Worm (Caenorhabditis elegans) whole organism, L3 larva: ENCODE results near the gene tbb-2.

Source experiments
- R02D3.7 ChIP-seq: fragments of 150-350 bp; optimal IDR thresholded peaks from 2 replicates; lab custom pipeline; 2014; ENCODE audit warnings: missing biosample characterization, missing genetic modification characterization
- ZK546.5 ChIP-seq: sonication (generic microtip); optimal IDR thresholded peaks from 2 replicates; lab custom pipeline; 2017; ENCODE audit warnings: missing biosample characterization, missing genetic modification characterization
- aly-2 ChIP-seq: fragments of 150-350 bp; optimal IDR thresholded peaks from 2 replicates; lab custom pipeline; 2014; ENCODE audit warnings: missing biosample characterization, missing genetic modification characterization
- ama-1 ChIP-seq: fragments of 150-350 bp; optimal IDR thresholded peaks from 2 replicates; lab custom pipeline; 2018
- ceh-16 ChIP-seq: sonication (generic microtip); optimal IDR thresholded peaks from 2 replicates; lab custom pipeline; 2017; ENCODE audit warnings: missing biosample characterization, missing genetic modification characterization
- ceh-28 ChIP-seq: fragments of 150-350 bp; optimal IDR thresholded peaks from 2 replicates; lab custom pipeline; 2014; ENCODE audit warnings: missing biosample characterization, missing genetic modification reagents, missing genetic modification characterization
- ceh-82 ChIP-seq: fragments of 150-350 bp; optimal IDR thresholded peaks from 2 replicates; lab custom pipeline; 2014; ENCODE audit warnings: missing biosample characterization, missing genetic modification characterization
- ceh-9 ChIP-seq: sonication (generic microtip); optimal IDR thresholded peaks from 2 replicates; lab custom pipeline; 2018; ENCODE audit warnings: missing biosample characterization, missing genetic modification characterization
- daf-12 ChIP-seq: fragments of 150-350 bp; optimal IDR thresholded peaks from 2 replicates; lab custom pipeline; 2014; ENCODE audit warnings: missing biosample characterization, missing genetic modification reagents, missing genetic modification characterization
- egl-27 ChIP-seq: sonication (generic microtip); optimal IDR thresholded peaks from 4 replicates; lab custom pipeline; 2017; ENCODE audit warnings: missing biosample characterization, missing genetic modification reagents, missing genetic modification characterization
- egl-5 ChIP-seq: fragments of 150-350 bp; optimal IDR thresholded peaks from 2 replicates; lab custom pipeline; 2017; ENCODE audit warnings: missing biosample characterization, missing genetic modification reagents, missing genetic modification characterization, inconsistent platforms
- elt-1 ChIP-seq: fragments of 150-350 bp; optimal IDR thresholded peaks from 2 replicates; lab custom pipeline; 2014; ENCODE audit warnings: missing biosample characterization, missing genetic modification characterization
- elt-2 ChIP-seq: sonication (generic microtip); optimal IDR thresholded peaks from 2 replicates; lab custom pipeline; 2016; ENCODE audit warnings: missing genetic modification reagents, mild to moderate bottlenecking, missing genetic modification characterization, missing compliant biosample characterization
- elt-3 ChIP-seq, 3 experiments: fragments of 150-350 bp in 1 of 3; sonication (generic microtip) in 2 of 3; optimal IDR thresholded peaks; 2 replicates in 2 of 3; 4 replicates in 1 of 3; lab custom pipeline; 2014 to 2017; ENCODE audit warnings: missing biosample characterization in 3 of 3, missing genetic modification characterization in 3 of 3
- eor-1 ChIP-seq, 2 experiments: fragments of 150-350 bp; optimal IDR thresholded peaks; 2 replicates each; lab custom pipeline; 2014 to 2018; ENCODE audit warnings: missing biosample characterization in 2 of 2, missing genetic modification characterization in 2 of 2
- fkh-10 ChIP-seq: sonication (generic microtip); optimal IDR thresholded peaks from 2 replicates; lab custom pipeline; 2017; ENCODE audit warnings: missing biosample characterization, missing genetic modification reagents, missing genetic modification characterization
- fkh-2 ChIP-seq: fragments of 150-350 bp; optimal IDR thresholded peaks from 2 replicates; lab custom pipeline; 2014; ENCODE audit warnings: missing biosample characterization, missing genetic modification reagents, missing genetic modification characterization
- fos-1 ChIP-seq: fragments of 150-350 bp; optimal IDR thresholded peaks from 2 replicates; lab custom pipeline; 2014; ENCODE audit warnings: missing biosample characterization, missing genetic modification characterization
- hmg-11 ChIP-seq: sonication (generic microtip); optimal IDR thresholded peaks from 2 replicates; lab custom pipeline; 2016; ENCODE audit warnings: missing genetic modification characterization, missing compliant biosample characterization
- jun-1 ChIP-seq: fragments of 150-350 bp; optimal IDR thresholded peaks from 2 replicates; lab custom pipeline; 2014; ENCODE audit warnings: missing biosample characterization, missing genetic modification reagents, missing genetic modification characterization
- lin-15B ChIP-seq: fragments of 150-350 bp; optimal IDR thresholded peaks from 2 replicates; lab custom pipeline; 2014; ENCODE audit warnings: missing biosample characterization, missing genetic modification characterization
- lin-39 ChIP-seq: fragments of 150-350 bp; optimal IDR thresholded peaks from 2 replicates; lab custom pipeline; 2018; ENCODE audit warnings: missing biosample characterization, missing genetic modification reagents, missing genetic modification characterization
- lsy-12 ChIP-seq: sonication (generic microtip); optimal IDR thresholded peaks from 2 replicates; lab custom pipeline; 2016; ENCODE audit warnings: mild to moderate bottlenecking, missing genetic modification characterization, missing compliant biosample characterization
- mdl-1 ChIP-seq: fragments of 150-350 bp; optimal IDR thresholded peaks from 2 replicates; lab custom pipeline; 2014; ENCODE audit warnings: missing biosample characterization, missing genetic modification characterization
- mml-1 ChIP-seq: fragments of 150-350 bp; sonication (generic microtip); optimal IDR thresholded peaks from 3 replicates; lab custom pipeline; 2014; ENCODE audit warnings: missing biosample characterization, missing genetic modification characterization
- nfya-1 ChIP-seq: sonication (generic microtip); optimal IDR thresholded peaks from 2 replicates; lab custom pipeline; 2017; ENCODE audit warnings: missing genetic modification characterization, mild to moderate bottlenecking, missing compliant biosample characterization, antibody characterized with exemption, moderate library complexity; ENCODE audit not compliant: insufficient read depth
- nhr-11 ChIP-seq: fragments of 150-350 bp; optimal IDR thresholded peaks from 2 replicates; lab custom pipeline; 2014; ENCODE audit warnings: missing biosample characterization, missing genetic modification characterization
- nhr-12 ChIP-seq: fragments of 150-350 bp; optimal IDR thresholded peaks from 2 replicates; lab custom pipeline; 2014; ENCODE audit warnings: missing biosample characterization, missing genetic modification characterization
- nhr-23 ChIP-seq: fragments of 150-350 bp; optimal IDR thresholded peaks from 2 replicates; lab custom pipeline; 2014; ENCODE audit warnings: missing biosample characterization, missing genetic modification reagents, missing genetic modification characterization
- nhr-237 ChIP-seq: fragments of 150-350 bp; optimal IDR thresholded peaks from 2 replicates; lab custom pipeline; 2014; ENCODE audit warnings: missing biosample characterization, missing genetic modification characterization
- nhr-25 ChIP-seq: sonication (generic microtip); optimal IDR thresholded peaks from 2 replicates; lab custom pipeline; 2017; ENCODE audit warnings: missing biosample characterization, missing genetic modification characterization
- nhr-28 ChIP-seq: fragments of 150-350 bp; optimal IDR thresholded peaks from 2 replicates; lab custom pipeline; 2014; ENCODE audit warnings: missing biosample characterization, missing genetic modification characterization
- nhr-43 ChIP-seq: sonication (generic microtip); optimal IDR thresholded peaks from 2 replicates; lab custom pipeline; 2016; ENCODE audit warnings: mild to moderate bottlenecking, missing genetic modification characterization, missing compliant biosample characterization; ENCODE audit not compliant: poor library complexity, severe bottlenecking
- nhr-67 ChIP-seq: fragments of 150-350 bp; optimal IDR thresholded peaks from 2 replicates; lab custom pipeline; 2014; ENCODE audit warnings: missing biosample characterization, missing genetic modification characterization
- nhr-76 ChIP-seq: fragments of 150-350 bp; sonication (generic microtip); optimal IDR thresholded peaks from 5 replicates; lab custom pipeline; 2014; ENCODE audit warnings: missing biosample characterization, missing genetic modification characterization
- nhr-77 ChIP-seq: fragments of 150-350 bp; optimal IDR thresholded peaks from 2 replicates; lab custom pipeline; 2014; ENCODE audit warnings: missing biosample characterization, missing genetic modification characterization
- pha-4 ChIP-seq: fragments of 150-350 bp; optimal IDR thresholded peaks from 2 replicates; lab custom pipeline; 2014; ENCODE audit warnings: missing biosample characterization, missing genetic modification reagents, missing genetic modification characterization
- pqm-1 ChIP-seq: fragments of 150-350 bp; optimal IDR thresholded peaks from 2 replicates; lab custom pipeline; 2017; ENCODE audit warnings: missing biosample characterization, missing genetic modification characterization, inconsistent platforms
- sea-2 ChIP-seq: fragments of 150-350 bp; sonication (generic microtip); optimal IDR thresholded peaks from 4 replicates; lab custom pipeline; 2014; ENCODE audit warnings: missing biosample characterization, missing genetic modification reagents, missing genetic modification characterization
- skn-1 ChIP-seq: fragments of 150-350 bp; optimal IDR thresholded peaks from 2 replicates; lab custom pipeline; 2014; ENCODE audit warnings: missing biosample characterization, missing genetic modification characterization
- snpc-4 ChIP-seq: fragments of 150-350 bp; optimal IDR thresholded peaks from 2 replicates; lab custom pipeline; 2014; ENCODE audit warnings: missing biosample characterization, missing genetic modification characterization
- tbx-2 ChIP-seq: sonication (generic microtip); optimal IDR thresholded peaks from 2 replicates; lab custom pipeline; 2016; ENCODE audit warnings: mild to moderate bottlenecking, missing genetic modification characterization, missing compliant biosample characterization
- unc-39 ChIP-seq: sonication (generic microtip); optimal IDR thresholded peaks from 4 replicates; lab custom pipeline; 2017; ENCODE audit warnings: missing biosample characterization, missing genetic modification characterization
- unc-62 ChIP-seq: fragments of 150-350 bp; sonication (generic microtip); optimal IDR thresholded peaks from 4 replicates; lab custom pipeline; 2014; ENCODE audit warnings: missing biosample characterization, missing genetic modification reagents, missing genetic modification characterization
- zag-1 ChIP-seq: fragments of 150-350 bp; optimal IDR thresholded peaks from 2 replicates; lab custom pipeline; 2014; ENCODE audit warnings: missing biosample characterization, missing genetic modification characterization
- ztf-11 ChIP-seq: fragments of 150-350 bp; optimal IDR thresholded peaks from 2 replicates; lab custom pipeline; 2014; ENCODE audit warnings: missing biosample characterization, missing genetic modification characterization
- ztf-4 ChIP-seq: fragments of 150-350 bp; optimal IDR thresholded peaks from 2 replicates; lab custom pipeline; 2014; ENCODE audit warnings: missing biosample characterization, missing genetic modification characterization

The tbb-2 gene

DNA sequence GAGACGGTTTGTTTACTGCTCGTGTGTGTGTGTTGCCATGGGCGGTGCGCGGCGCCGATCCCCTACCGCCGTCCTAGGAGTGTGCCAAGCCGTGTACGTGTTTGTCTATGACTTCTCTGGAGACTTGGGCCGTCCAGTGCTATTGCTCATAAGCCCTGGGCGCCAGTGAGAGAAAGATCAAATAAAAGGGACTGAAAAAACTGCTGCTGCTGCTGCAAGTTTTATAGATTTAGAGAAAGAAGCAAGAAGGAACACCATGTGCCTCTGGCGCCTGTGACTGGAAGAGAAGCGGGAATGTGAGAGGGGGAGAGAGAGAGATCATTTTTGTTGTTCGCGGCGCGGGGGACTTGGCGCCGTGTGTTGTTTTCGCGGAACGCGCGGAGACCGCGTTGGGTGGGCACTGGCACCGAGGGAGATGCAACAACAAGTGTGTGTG lies 33.4 kb downstream of the tbb-2 start (continued):
- TF ChIP-seq ztf-11 (tag; lab: Kevin White, UChicago): no peak
- TF ChIP-seq ceh-16: no peak
- peak; percentile 10 for TF ChIP-seq lsy-12 (tag; lab: Kevin White, UChicago)
- no peak for TF ChIP-seq nhr-67 (tag; lab: Kevin White, UChicago)
- no peak for TF ChIP-seq nhr-237 (tag; lab: Kevin White, UChicago)
- no peak for TF ChIP-seq nhr-28 (tag; lab: Kevin White, UChicago)
- no peak for TF ChIP-seq R02D3.7
- no peak for TF ChIP-seq ztf-4 (tag; lab: Kevin White, UChicago)
- TF ChIP-seq lin-15B (tag; lab: Kevin White, UChicago): no peak
- no peak for TF ChIP-seq nhr-77 (tag; lab: Kevin White, UChicago)
- TF ChIP-seq egl-5 (tag; lab: Kevin White, UChicago): peak; percentile 60
- TF ChIP-seq jun-1 (tag; lab: Kevin White, UChicago): no peak
- peak; percentile 24 for TF ChIP-seq nfya-1 (tag; lab: Kevin White, UChicago)
- TF ChIP-seq nhr-43 (tag; lab: Kevin White, UChicago): no peak
- no peak for TF ChIP-seq ZK546.5 (tag; lab: Kevin White, UChicago)
- TF ChIP-seq aly-2: no peak
- no peak for TF ChIP-seq egl-27 (tag; lab: Kevin White, UChicago)
- no peak for TF ChIP-seq fkh-10 (GFP tag; lab: Kevin White, UChicago)
- no peak for TF ChIP-seq skn-1 (tag; lab: Kevin White, UChicago)
- TF ChIP-seq nhr-11 (tag; lab: Kevin White, UChicago): no peak
- TF ChIP-seq pha-4 (tag; lab: Kevin White, UChicago): peak; percentile 88
- TF ChIP-seq pqm-1: no peak
- TF ChIP-seq sea-2: no peak
- TF ChIP-seq lin-39: peak; percentile 1
- no peak for TF ChIP-seq elt-3 (tag; optimal IDR thresholded peaks at IDR 0.05; lab: Kevin White, UChicago)

- peak; percentile 72 for TF ChIP-seq snpc-4 (tag; lab: Kevin White, UChicago)
- TF ChIP-seq unc-39: no peak
- TF ChIP-seq ZK546.5 (tag; lab: Kevin White, UChicago): no peak
- no peak for TF ChIP-seq ztf-11 (tag; lab: Kevin White, UChicago)
- no peak for TF ChIP-seq ceh-82 (tag; lab: Kevin White, UChicago)
- TF ChIP-seq mdl-1 (tag; lab: Kevin White, UChicago): peak; percentile 48
- no peak for TF ChIP-seq fos-1 (tag; lab: Kevin White, UChicago)
- no peak for TF ChIP-seq zag-1
- no peak for TF ChIP-seq nhr-67 (tag; lab: Kevin White, UChicago)
- no peak for TF ChIP-seq sea-2
- TF ChIP-seq nhr-25: peak; percentile 14
- no peak for TF ChIP-seq nhr-237 (tag; lab: Kevin White, UChicago)
- no peak for TF ChIP-seq ceh-9 (tag; lab: Kevin White, UChicago)
- TF ChIP-seq nhr-28 (tag; lab: Kevin White, UChicago): no peak
- peak; percentile 81 for TF ChIP-seq nfya-1 (tag; lab: Kevin White, UChicago)
- no peak for TF ChIP-seq R02D3.7
- TF ChIP-seq nhr-76 (tag; lab: Kevin White, UChicago): no peak
- TF ChIP-seq egl-27 (tag; lab: Kevin White, UChicago): no peak
- TF ChIP-seq jun-1 (tag; lab: Kevin White, UChicago): no peak
- no peak for TF ChIP-seq mml-1 (tag; lab: Kevin White, UChicago)
- peak; percentile 60 for TF ChIP-seq lin-39
- TF ChIP-seq nhr-43 (tag; lab: Kevin White, UChicago): no peak
- TF ChIP-seq lsy-12 (tag; lab: Kevin White, UChicago): peak; percentile 38
- TF ChIP-seq hmg-11 (tag; lab: Kevin White, UChicago): peak; percentile 93
- TF ChIP-seq fkh-2 (tag; lab: Kevin White, UChicago): no peak
- TF ChIP-seq aly-2: no peak
- no peak for TF ChIP-seq ama-1 (lab: Kevin White, UChicago)
- no peak for TF ChIP-seq daf-12 (tag; lab: Kevin White, UChicago)
- no peak for TF ChIP-seq nhr-12 (tag; lab: Kevin White, UChicago)
- no peak for TF ChIP-seq eor-1 (tag; optimal IDR thresholded peaks at IDR 0.05; lab: Kevin White, UChicago)
- peak; percentile 27 for TF ChIP-seq lin-15B (tag; lab: Kevin White, UChicago)
- TF ChIP-seq elt-3 (tag; optimal IDR thresholded peaks at IDR 0.05; lab: Kevin White, UChicago): no peak
- no peak for TF ChIP-seq ceh-16
- peak; percentile 85 for TF ChIP-seq egl-5 (tag; lab: Kevin White, UChicago)
- TF ChIP-seq nhr-77 (tag; lab: Kevin White, UChicago): no peak
- peak; percentile 26 for TF ChIP-seq pqm-1
- TF ChIP-seq elt-2 (tag; lab: Kevin White, UChicago): peak; percentile 74
- TF ChIP-seq tbx-2 (tag; lab: Kevin White, UChicago): no peak
- TF ChIP-seq skn-1 (tag; lab: Kevin White, UChicago): peak; percentile 16
- TF ChIP-seq pha-4 (tag; lab: Kevin White, UChicago): peak; percentile 79
- TF ChIP-seq fkh-10 (GFP tag; lab: Kevin White, UChicago): no peak
- peak; percentile 17 for TF ChIP-seq ceh-28
- no peak for TF ChIP-seq elt-1
- peak; percentile 29 for TF ChIP-seq nhr-23 (tag; lab: Kevin White, UChicago)
- TF ChIP-seq nhr-11 (tag; lab: Kevin White, UChicago): no peak
- TF ChIP-seq ztf-4 (tag; lab: Kevin White, UChicago): no peak
- TF ChIP-seq unc-62: peak; percentile 41
- TF ChIP-seq, all 47 proteins: peak for 16
These were observed 37.3 kb downstream of the tbb-2 start for ce11 chrIII:3979980-3980631.
